Worm (Caenorhabditis elegans): ENCODE measurements around the gene sax-7.
A peak's percentile ranks its signal among the peaks of the same experiment; 100 is the strongest.

The sax-7 gene

DNA sequence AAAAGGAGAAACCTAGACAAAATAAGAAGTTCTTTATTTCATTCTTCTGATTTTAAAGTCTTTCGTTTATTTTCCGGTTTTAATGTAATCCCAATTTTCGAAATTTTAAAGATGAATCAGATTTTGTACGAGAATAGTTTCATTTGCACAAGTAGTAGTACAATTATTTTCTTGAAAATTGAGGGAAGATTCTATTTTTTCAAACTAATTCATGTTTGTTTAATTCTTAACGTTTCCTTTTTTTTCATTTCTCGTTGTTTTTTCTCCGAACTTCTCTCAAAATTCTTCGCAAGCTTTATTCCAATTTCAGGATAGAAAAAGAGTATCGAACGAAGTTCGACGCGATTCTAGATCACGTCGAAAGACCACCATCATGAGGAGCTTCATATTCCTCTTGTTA, at the start of gene sax-7:
sax-7 (plus strand) TSS at position 301 of the 400 bp plus-strand sequence.
- TF ChIP-seq snpc-1.3 (tag; optimal IDR thresholded peaks at IDR 0.05; ENCODE audit: insufficient read depth) (no peak), fkh-3 (tag; optimal IDR thresholded peaks at IDR 0.05) (no peak), B0019.2 (GFP tag; conservative IDR thresholded peaks at IDR 0.05) (no peak), C17E4.6 (GFP tag; IDR thresholded peaks at IDR 0.05) (no peak), nhr-80 (tag; optimal IDR thresholded peaks at IDR 0.05) (no peak), Y67H2A.10 (GFP tag; conservative IDR thresholded peaks at IDR 0.05) (no peak), aptf-2 (GFP tag; conservative IDR thresholded peaks at IDR 0.05) (no peak), ztf-3 (GFP tag; optimal IDR thresholded peaks at IDR 0.05) (no peak), tbp1 (GFP tag; optimal IDR thresholded peaks at IDR 0.05) (no peak), T26A5.8 (tag; optimal IDR thresholded peaks at IDR 0.05) (no peak), nfya-1 (tag; optimal IDR thresholded peaks at IDR 0.05; ENCODE audit: borderline replicate concordance, insufficient read depth) (no peak)

DNA sequence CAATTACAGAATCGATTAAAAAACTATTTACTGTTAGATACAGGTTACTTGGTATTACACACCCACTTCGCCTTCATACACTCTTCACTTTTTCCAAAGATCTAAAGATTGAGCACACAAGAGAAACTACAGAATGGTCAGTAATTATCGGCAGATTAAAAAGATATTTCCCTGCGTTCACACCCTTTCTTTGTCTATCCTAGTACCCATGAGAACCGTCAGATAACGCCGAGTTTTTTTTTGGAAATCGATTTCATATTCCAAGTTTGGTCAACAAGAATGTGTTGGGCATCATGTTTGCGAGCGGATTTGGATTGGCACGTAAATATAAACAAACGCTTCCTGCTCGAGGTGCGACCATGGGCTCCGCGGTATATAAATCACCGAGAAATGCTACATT, 48.6 kb upstream of the sax-7 start, which contains the start of gene C26B2.8:
C26B2.8 (plus strand) TSS at position 301 of the 400 bp plus-strand sequence.
- TF ChIP-seq gei-17 (GFP tag; optimal IDR thresholded peaks at IDR 0.05) (no peak), T26A5.8 (tag; optimal IDR thresholded peaks at IDR 0.05) (no peak), mes-4 (tag; optimal IDR thresholded peaks at IDR 0.05) (no peak), F52B5.7 (tag; optimal IDR thresholded peaks at IDR 0.05) (no peak), egl-18 (GFP tag; IDR thresholded peaks at IDR 0.05) (no peak), nhr-90 (tag; optimal IDR thresholded peaks at IDR 0.05) (no peak), lin-40 (tag; optimal IDR thresholded peaks at IDR 0.05) (no peak), mel-28 (tag; optimal IDR thresholded peaks at IDR 0.05; ENCODE audit: borderline replicate concordance) (no peak), ceh-58 (GFP tag; IDR thresholded peaks at IDR 0.05) (no peak)

DNA sequence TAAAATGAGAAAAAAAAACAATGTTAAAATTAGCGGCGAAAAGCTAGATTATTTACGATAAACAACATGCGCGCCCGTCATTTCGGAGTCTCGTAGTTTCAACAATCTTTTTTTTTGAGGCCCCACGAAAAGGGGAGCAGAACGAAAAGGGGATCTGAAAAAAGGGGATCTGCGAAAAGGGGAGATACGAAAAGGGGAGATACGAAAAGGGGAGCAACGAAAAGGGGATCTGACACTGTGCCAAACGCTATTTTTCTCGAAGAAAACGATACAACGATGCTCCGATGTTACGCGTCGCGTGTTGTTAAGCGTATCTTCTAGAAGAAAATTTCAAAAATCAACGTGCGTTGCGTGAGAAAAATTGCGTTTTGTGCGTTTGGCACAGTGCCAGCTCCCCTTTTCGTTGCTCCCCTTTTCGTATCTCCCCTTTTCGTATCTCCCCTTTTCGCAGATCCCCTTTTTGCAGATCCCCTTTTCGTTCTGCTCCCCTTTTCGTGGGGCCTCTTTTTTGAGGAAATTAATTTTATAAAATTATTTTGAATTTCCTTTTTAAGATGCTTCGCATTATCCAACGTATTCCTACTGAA, 46.6 kb upstream of the sax-7 start, which contains the start of gene C26B2.7:
C26B2.7 (plus strand) TSS at position 549 of the 587 bp plus-strand sequence.
- TF ChIP-seq hrde-1 (tag; optimal IDR thresholded peaks at IDR 0.05; ENCODE audit: borderline replicate concordance) (peak; percentile 9), nfyb-1 (GFP tag; IDR thresholded peaks at IDR 0.05) (peak; percentile 67; the same call in 1 of the 2 replicates), die-1 (tag; optimal IDR thresholded peaks at IDR 0.05) (peak; percentile 54), dox-1 (GFP tag; IDR thresholded peaks at IDR 0.05) (peak; percentile 86), lin-26 (GFP tag; IDR thresholded peaks at IDR 0.05) (peak; percentile 63), Y95B8A.8 (GFP tag; IDR thresholded peaks at IDR 0.05) (peak; percentile 85), rec-8 (tag; optimal IDR thresholded peaks at IDR 0.05) (peak in 1 of 2 experiments; percentile 34), K11D2.4 (GFP tag; IDR thresholded peaks at IDR 0.05) (peak; percentile 69), ceh-27 (GFP tag; optimal IDR thresholded peaks at IDR 0.05) (peak; percentile 72), attf-6 (GFP tag; IDR thresholded peaks at IDR 0.05) (0 out of 2 replicates have a peak, but pooled peaks have one; percentile 14), B0035.1 (tag; optimal IDR thresholded peaks at IDR 0.05) (peak; percentile 3), B0019.2 (GFP tag; conservative IDR thresholded peaks at IDR 0.05) (peak; percentile 80), hmg-1.2 (GFP tag; IDR thresholded peaks at IDR 0.05) (peak; percentile 55; the same call in 1 of the 2 replicates), aptf-2 (GFP tag; conservative IDR thresholded peaks at IDR 0.05) (peak; percentile 87), ceh-91 (GFP tag; IDR thresholded peaks at IDR 0.05) (peak; percentile 49), ztf-25 (GFP tag; IDR thresholded peaks at IDR 0.05) (peak; percentile 93), unc-130 (GFP tag; optimal IDR thresholded peaks at IDR 0.05) (peak; percentile 61), F33H1.4 (GFP tag; IDR thresholded peaks at IDR 0.05) (peak; percentile 60), attf-3 (GFP tag; conservative IDR thresholded peaks at IDR 0.05) (peak; percentile 99), egrh-3 (GFP tag; IDR thresholded peaks at IDR 0.05) (peak; percentile 81), attf-5 (GFP tag; optimal IDR thresholded peaks at IDR 0.05) (peak; percentile 78), hsf-1 (GFP tag; IDR thresholded peaks at IDR 0.05) (peak; percentile 77), lin-35 (GFP tag; optimal IDR thresholded peaks at IDR 0.05) (peak in 1 of 3 experiments; percentile 53), ceh-100 (GFP tag; IDR thresholded peaks at IDR 0.05) (peak; percentile 99), athp-1 (tag; optimal IDR thresholded peaks at IDR 0.05) (peak; percentile 58), K12H6.12 (tag; optimal IDR thresholded peaks at IDR 0.05) (peak; percentile 60), ZK185.1 (tag; optimal IDR thresholded peaks at IDR 0.05; ENCODE audit: poor library complexity, severe bottlenecking) (peak; percentile 78)

Measured in whole organism, young adult.